Worm (Caenorhabditis elegans) whole organism, L2 larva: ENCODE measurements around the gene str-55.

Experiments used
- C34F6.9 ChIP-seq: fragments of 150-350 bp; optimal IDR thresholded peaks from 2 replicates; lab custom pipeline; 2014; ENCODE audit warnings: missing biosample characterization, missing genetic modification characterization
- F13H6.1 ChIP-seq: sonication (generic microtip); optimal IDR thresholded peaks from 2 replicates; lab custom pipeline; 2016; ENCODE audit warnings: missing genetic modification characterization, missing compliant biosample characterization
- R02D3.7 ChIP-seq: fragments of 150-350 bp; optimal IDR thresholded peaks from 2 replicates; lab custom pipeline; 2014; ENCODE audit warnings: missing biosample characterization, missing genetic modification characterization
- Y55F3AM.14 ChIP-seq: fragments of 200-800 bp; sonication (Bioruptor generic); optimal IDR thresholded peaks from 2 replicates; lab custom pipeline; 2018; ENCODE audit warnings: mild to moderate bottlenecking, missing genetic modification characterization, missing compliant biosample characterization
- alr-1 ChIP-seq: fragments of 150-350 bp; optimal IDR thresholded peaks from 2 replicates; lab custom pipeline; 2014; ENCODE audit warnings: missing biosample characterization, missing genetic modification characterization
- aly-2 ChIP-seq: fragments of 150-350 bp; optimal IDR thresholded peaks from 2 replicates; lab custom pipeline; 2014; ENCODE audit warnings: missing biosample characterization, missing genetic modification characterization
- ama-1 ChIP-seq: fragments of 150-350 bp; optimal IDR thresholded peaks from 2 replicates; lab custom pipeline; 2018; ENCODE audit warnings: inconsistent platforms
- blmp-1 ChIP-seq: sonication (generic microtip); optimal IDR thresholded peaks from 2 replicates; lab custom pipeline; 2017; ENCODE audit warnings: missing genetic modification characterization, mild to moderate bottlenecking, missing compliant biosample characterization, antibody characterized with exemption, moderate library complexity; ENCODE audit not compliant: insufficient read depth
- ceh-16 ChIP-seq: fragments of 150-350 bp; optimal IDR thresholded peaks from 2 replicates; lab custom pipeline; 2014; ENCODE audit warnings: missing biosample characterization, missing genetic modification characterization
- ceh-82 ChIP-seq: fragments of 150-350 bp; optimal IDR thresholded peaks from 2 replicates; lab custom pipeline; 2014; ENCODE audit warnings: missing biosample characterization, missing genetic modification characterization
- crh-2 ChIP-seq: sonication (generic microtip); optimal IDR thresholded peaks from 2 replicates; lab custom pipeline; 2017; ENCODE audit warnings: missing biosample characterization, missing genetic modification characterization
- egl-27 ChIP-seq: sonication (generic microtip); optimal IDR thresholded peaks from 3 replicates; lab custom pipeline; 2017; ENCODE audit warnings: missing biosample characterization, missing genetic modification reagents, missing genetic modification characterization
- elt-1 ChIP-seq: fragments of 150-350 bp; optimal IDR thresholded peaks from 2 replicates; lab custom pipeline; 2014; ENCODE audit warnings: missing biosample characterization, missing genetic modification characterization
- elt-3 ChIP-seq: sonication (generic microtip); optimal IDR thresholded peaks from 2 replicates; lab custom pipeline; 2017; ENCODE audit warnings: missing biosample characterization, missing genetic modification characterization
- fos-1 ChIP-seq: fragments of 150-350 bp; optimal IDR thresholded peaks from 2 replicates; lab custom pipeline; 2014; ENCODE audit warnings: missing biosample characterization, missing genetic modification characterization
- gmeb-1 ChIP-seq: fragments of 150-350 bp; optimal IDR thresholded peaks from 2 replicates; lab custom pipeline; 2014; ENCODE audit warnings: missing biosample characterization, missing genetic modification characterization
- lin-11 ChIP-seq: fragments of 150-350 bp; sonication (generic microtip); optimal IDR thresholded peaks from 2 replicates; lab custom pipeline; 2014; ENCODE audit warnings: missing biosample characterization, missing genetic modification characterization, inconsistent platforms, mixed read lengths
- lin-13 ChIP-seq: fragments of 150-350 bp; optimal IDR thresholded peaks from 2 replicates; lab custom pipeline; 2014; ENCODE audit warnings: missing biosample characterization, missing genetic modification reagents, missing genetic modification characterization
- lsy-2 ChIP-seq, 2 experiments: fragments of 150-350 bp in 1 of 2; sonication (generic microtip) in 1 of 2; optimal IDR thresholded peaks; 2 replicates each; lab custom pipeline; 2014 to 2017; ENCODE audit warnings: missing biosample characterization in 2 of 2, missing genetic modification characterization in 2 of 2
- mab-5 ChIP-seq: fragments of 150-350 bp; optimal IDR thresholded peaks from 2 replicates; lab custom pipeline; 2014; ENCODE audit warnings: missing biosample characterization, missing genetic modification characterization
- mbf-1 ChIP-seq: sonication (generic microtip); optimal IDR thresholded peaks from 2 replicates; lab custom pipeline; 2017; ENCODE audit warnings: missing biosample characterization, missing genetic modification characterization
- mdl-1 ChIP-seq, 2 experiments: fragments of 150-350 bp in 1 of 2; sonication (generic microtip) in 1 of 2; optimal IDR thresholded peaks; 2 replicates each; lab custom pipeline; 2017; ENCODE audit warnings: missing biosample characterization in 2 of 2, missing genetic modification characterization in 2 of 2
- nhr-10 ChIP-seq: sonication (generic microtip); optimal IDR thresholded peaks from 2 replicates; lab custom pipeline; 2017; ENCODE audit warnings: missing biosample characterization, missing genetic modification characterization
- nhr-11 ChIP-seq: fragments of 150-350 bp; optimal IDR thresholded peaks from 2 replicates; lab custom pipeline; 2014; ENCODE audit warnings: missing biosample characterization, missing genetic modification characterization
- nhr-129 ChIP-seq: fragments of 150-350 bp; optimal IDR thresholded peaks from 2 replicates; lab custom pipeline; 2014; ENCODE audit warnings: missing biosample characterization, missing genetic modification characterization
- nhr-21 ChIP-seq: fragments of 150-350 bp; optimal IDR thresholded peaks from 2 replicates; lab custom pipeline; 2014; ENCODE audit warnings: missing biosample characterization, missing genetic modification characterization
- nhr-23 ChIP-seq: fragments of 150-350 bp; optimal IDR thresholded peaks from 2 replicates; lab custom pipeline; 2014; ENCODE audit warnings: missing biosample characterization, missing genetic modification reagents, missing genetic modification characterization
- nhr-237 ChIP-seq: fragments of 150-350 bp; optimal IDR thresholded peaks from 2 replicates; lab custom pipeline; 2014; ENCODE audit warnings: missing biosample characterization, missing genetic modification characterization
- nhr-25 ChIP-seq: fragments of 150-350 bp; sonication (generic microtip); optimal IDR thresholded peaks from 3 replicates; lab custom pipeline; 2014; ENCODE audit warnings: missing biosample characterization, missing genetic modification characterization
- nhr-6 ChIP-seq: fragments of 150-350 bp; optimal IDR thresholded peaks from 2 replicates; lab custom pipeline; 2014; ENCODE audit warnings: missing biosample characterization, missing genetic modification characterization
- nhr-77 ChIP-seq: fragments of 150-350 bp; optimal IDR thresholded peaks from 2 replicates; lab custom pipeline; 2014; ENCODE audit warnings: missing biosample characterization, missing genetic modification characterization
- peb-1 ChIP-seq: fragments of 150-350 bp; optimal IDR thresholded peaks from 2 replicates; lab custom pipeline; 2014; ENCODE audit warnings: missing biosample characterization, missing genetic modification characterization
- sem-4 ChIP-seq: fragments of 150-350 bp; optimal IDR thresholded peaks from 2 replicates; lab custom pipeline; 2014; ENCODE audit warnings: missing biosample characterization, missing genetic modification reagents, missing genetic modification characterization
- skn-1 ChIP-seq: sonication (generic microtip); optimal IDR thresholded peaks from 2 replicates; lab custom pipeline; 2017; ENCODE audit warnings: missing biosample characterization, missing genetic modification characterization
- sma-3 ChIP-seq: sonication (generic microtip); optimal IDR thresholded peaks from 2 replicates; lab custom pipeline; 2016; ENCODE audit warnings: missing genetic modification reagents, missing genetic modification characterization, missing compliant biosample characterization
- sma-9 ChIP-seq, 2 experiments: fragments of 150-350 bp in 1 of 2; sonication (generic microtip) in 1 of 2; optimal IDR thresholded peaks; 2 replicates each; lab custom pipeline; 2014 to 2016; ENCODE audit warnings: missing genetic modification characterization in 2 of 2, mild to moderate bottlenecking in 1 of 2, missing biosample characterization in 1 of 2, missing compliant biosample characterization in 1 of 2, missing genetic modification reagents in 1 of 2, moderate library complexity in 1 of 2
- snpc-4 ChIP-seq: fragments of 150-350 bp; optimal IDR thresholded peaks from 2 replicates; lab custom pipeline; 2014; ENCODE audit warnings: missing biosample characterization, missing genetic modification characterization
- unc-55 ChIP-seq: fragments of 150-350 bp; sonication (generic microtip); optimal IDR thresholded peaks from 3 replicates; lab custom pipeline; 2014; ENCODE audit warnings: missing biosample characterization, missing genetic modification reagents, missing genetic modification characterization
- unc-62 ChIP-seq: fragments of 150-350 bp; optimal IDR thresholded peaks from 2 replicates; lab custom pipeline; 2014; ENCODE audit warnings: missing biosample characterization, missing genetic modification reagents, missing genetic modification characterization
- zag-1 ChIP-seq: fragments of 150-350 bp; optimal IDR thresholded peaks from 2 replicates; lab custom pipeline; 2014; ENCODE audit warnings: missing biosample characterization, missing genetic modification characterization
- ztf-11 ChIP-seq: sonication (generic microtip); optimal IDR thresholded peaks from 2 replicates; lab custom pipeline; 2017; ENCODE audit warnings: missing biosample characterization, missing genetic modification characterization
- ztf-4 ChIP-seq: fragments of 150-350 bp; optimal IDR thresholded peaks from 2 replicates; lab custom pipeline; 2014; ENCODE audit warnings: missing biosample characterization, missing genetic modification characterization

The str-55 gene

DNA sequence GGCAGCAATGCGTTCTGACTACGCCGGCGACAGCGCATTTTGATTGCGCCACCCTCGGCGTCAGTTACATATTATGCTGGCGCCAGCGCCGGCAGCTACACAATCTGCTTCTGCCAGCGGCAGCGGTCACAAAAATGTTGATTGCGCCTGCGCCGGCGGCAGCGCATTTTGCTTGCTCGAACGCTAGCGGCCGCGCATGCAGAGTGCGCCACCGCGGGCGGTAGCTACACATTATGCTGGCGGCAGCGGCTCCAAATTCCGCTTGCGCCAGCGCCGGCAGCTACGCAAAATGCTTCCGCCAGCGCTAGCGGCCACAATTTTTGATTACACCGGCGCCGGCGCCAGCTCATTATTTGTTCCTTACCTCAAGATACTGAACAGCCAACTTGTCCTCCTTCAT lies 39.7 kb downstream of the str-55 start:
- TF ChIP-seq ztf-11 (tag; lab: Kevin White, UChicago): no peak
- TF ChIP-seq zag-1: no peak
- no peak for TF ChIP-seq unc-55 (GFP tag; lab: Kevin White, UChicago)
- TF ChIP-seq ceh-16 (tag; lab: Kevin White, UChicago): no peak
- TF ChIP-seq nhr-129 (tag; lab: Kevin White, UChicago): no peak
- TF ChIP-seq F13H6.1 (tag; lab: Kevin White, UChicago): no peak
- TF ChIP-seq nhr-10 (tag; lab: Kevin White, UChicago): no peak
- TF ChIP-seq snpc-4 (tag; lab: Kevin White, UChicago): no peak
- no peak for TF ChIP-seq R02D3.7 (tag; lab: Kevin White, UChicago)
- TF ChIP-seq alr-1 (tag; lab: Kevin White, UChicago): no peak
- TF ChIP-seq, all 48 proteins: peak for 0

DNA sequence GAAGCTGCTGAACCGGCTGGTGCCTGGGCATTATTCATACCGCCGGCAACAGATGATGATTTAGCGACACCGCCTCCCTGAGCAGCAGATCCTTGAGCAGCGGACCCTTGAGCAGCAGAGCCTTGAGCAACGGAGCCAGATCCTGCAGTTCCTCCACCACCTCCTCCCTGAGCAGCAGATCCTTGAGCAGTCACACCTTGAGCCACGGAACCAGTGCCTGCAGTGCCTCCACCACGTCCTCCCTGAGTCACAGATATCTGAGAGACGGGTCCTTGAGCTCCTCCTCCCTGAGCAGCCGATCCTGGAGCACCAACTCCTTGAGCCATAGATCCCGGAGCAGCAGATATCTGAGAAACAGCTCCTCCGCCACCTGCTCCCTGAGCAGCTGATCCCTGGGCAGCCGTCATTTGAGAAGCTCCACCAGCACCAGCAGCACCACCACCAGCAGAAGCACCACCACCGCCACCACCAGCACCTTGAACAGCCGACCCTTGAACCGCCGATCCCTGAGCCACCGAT lies 40.4 kb downstream of the str-55 start:
- TF ChIP-seq peb-1 (tag; lab: Kevin White, UChicago): no peak
- no peak for TF ChIP-seq fos-1 (tag; lab: Kevin White, UChicago)
- TF ChIP-seq nhr-77 (tag; lab: Kevin White, UChicago): no peak
- TF ChIP-seq lin-11 (tag; lab: Kevin White, UChicago): no peak
- no peak for TF ChIP-seq sem-4
- TF ChIP-seq zag-1: no peak
- TF ChIP-seq, all 48 proteins: peak for 0

DNA sequence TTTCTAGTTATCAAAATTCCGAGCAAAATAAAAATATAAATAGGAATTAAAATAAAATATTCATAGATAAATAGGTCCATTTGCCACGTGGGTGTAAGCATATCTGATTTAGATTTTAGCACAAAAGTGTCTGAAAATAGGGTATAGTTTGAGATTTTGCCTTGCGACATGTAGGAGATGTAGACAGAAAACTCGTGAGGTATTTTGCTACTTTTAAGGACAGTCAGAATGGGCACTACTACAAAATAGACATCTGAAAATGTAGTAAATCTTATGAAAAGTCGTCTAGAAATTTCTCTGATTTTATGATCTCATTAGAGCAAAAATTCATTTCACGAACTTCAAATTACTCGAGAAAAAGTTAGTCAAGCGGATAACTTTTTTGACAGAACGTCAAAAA lies 42.2 kb downstream of the str-55 start, which contains the start of gene srv-34:
Gene srv-34 (minus strand): TSS at position 101 of the 400 bp plus-strand sequence.
- no peak for TF ChIP-seq unc-55 (GFP tag; lab: Kevin White, UChicago)
- TF ChIP-seq blmp-1 (tag; lab: Kevin White, UChicago): no peak
- TF ChIP-seq ztf-11 (tag; lab: Kevin White, UChicago): no peak
- no peak for TF ChIP-seq sem-4
- TF ChIP-seq R02D3.7 (tag; lab: Kevin White, UChicago): no peak
- TF ChIP-seq mab-5 (tag; lab: Kevin White, UChicago): no peak
- TF ChIP-seq aly-2: no peak
- TF ChIP-seq nhr-77 (tag; lab: Kevin White, UChicago): no peak
- no peak for TF ChIP-seq elt-3 (tag; lab: Kevin White, UChicago)
- no peak for TF ChIP-seq Y55F3AM.14 (GFP tag; lab: Kevin White, UChicago)
- TF ChIP-seq, all 48 proteins: peak for 0

DNA sequence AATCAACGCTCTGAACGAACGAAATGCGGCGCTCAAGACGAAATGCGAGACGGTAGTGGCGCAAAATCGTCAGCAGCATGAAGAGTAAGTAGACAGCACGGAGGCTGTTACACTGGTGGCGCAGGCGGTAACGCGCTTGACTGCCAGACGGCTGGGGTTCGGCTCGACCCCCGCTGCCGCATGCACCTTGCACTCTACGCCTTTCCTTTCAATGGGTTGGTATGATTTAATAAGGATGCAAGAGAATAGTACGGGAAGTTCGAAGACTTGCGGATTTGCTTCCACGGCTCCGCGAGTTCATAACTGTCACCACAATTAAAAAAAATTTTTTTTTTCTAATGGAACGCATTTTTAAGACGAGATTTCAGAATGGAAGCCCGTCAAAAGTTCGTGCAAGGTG lies 46.9 kb downstream of the str-55 start:
- TF ChIP-seq ama-1 (no peak), elt-1 (tag; lab: Kevin White, UChicago) (no peak), nhr-21 (tag; lab: Kevin White, UChicago) (peak; percentile 54), nhr-6 (tag; lab: Kevin White, UChicago) (no peak), F13H6.1 (tag; lab: Kevin White, UChicago) (peak; percentile 72), C34F6.9 (tag; lab: Kevin White, UChicago) (peak; percentile 45), fos-1 (tag; lab: Kevin White, UChicago) (peak; percentile 71), elt-3 (tag; lab: Kevin White, UChicago) (no peak), zag-1 (peak; percentile 26), lin-13 (GFP tag; lab: Kevin White, UChicago) (peak; percentile 63), R02D3.7 (tag; lab: Kevin White, UChicago) (no peak), nhr-237 (tag; lab: Kevin White, UChicago) (no peak), Y55F3AM.14 (GFP tag; lab: Kevin White, UChicago) (peak; percentile 70), ztf-4 (tag; lab: Kevin White, UChicago) (no peak), sem-4 (no peak), aly-2 (no peak), ceh-82 (tag; lab: Kevin White, UChicago) (peak; percentile 20), nhr-10 (tag; lab: Kevin White, UChicago) (no peak), sma-3 (peak; percentile 78), gmeb-1 (tag; lab: Kevin White, UChicago) (peak; percentile 73), mdl-1 (tag; optimal IDR thresholded peaks at IDR 0.05; lab: Kevin White, UChicago) (no peak), blmp-1 (tag; lab: Kevin White, UChicago) (peak; percentile 19), crh-2 (tag; lab: Kevin White, UChicago) (peak; percentile 68), skn-1 (tag; lab: Kevin White, UChicago) (no peak), mab-5 (tag; lab: Kevin White, UChicago) (peak; percentile 15), unc-55 (GFP tag; lab: Kevin White, UChicago) (peak; percentile 67), egl-27 (tag; lab: Kevin White, UChicago) (peak; percentile 72), snpc-4 (tag; lab: Kevin White, UChicago) (peak; percentile 70), nhr-129 (tag; lab: Kevin White, UChicago) (peak; percentile 90), lin-11 (tag; lab: Kevin White, UChicago) (peak; percentile 6), nhr-25 (tag; lab: Kevin White, UChicago) (no peak), unc-62 (GFP tag; lab: Kevin White, UChicago) (no peak), sma-9 (GFP tag; optimal IDR thresholded peaks at IDR 0.05; lab: Kevin White, UChicago) (peak; percentile 84), sma-9 (tag; optimal IDR thresholded peaks at IDR 0.05; lab: Kevin White, UChicago) (no peak), mbf-1 (tag; lab: Kevin White, UChicago) (no peak), lsy-2 (tag; optimal IDR thresholded peaks at IDR 0.05; lab: Kevin White, UChicago) (peak; percentile 16 to 55), nhr-23 (no peak), nhr-11 (no peak)
